Fruit fly (Drosophila melanogaster) whole organism, embryonic: Measurements from ENCODE around the gene uncNacbeta.

Source experiments
- Blimp-1 ChIP-seq: fragments of 200-800 bp; sonication (Bioruptor generic); optimal IDR thresholded peaks from 3 replicates; lab custom pipeline; 2018; ENCODE audit warnings: missing biosample characterization, missing genetic modification characterization, mild to moderate bottlenecking, moderate library complexity, missing genetic modification reagents
- CG12155 ChIP-seq: fragments of 200-800 bp; sonication (Bioruptor generic); optimal IDR thresholded peaks from 3 replicates; lab custom pipeline; 2016; ENCODE audit warnings: missing biosample characterization, missing genetic modification characterization
- CG12769 ChIP-seq: fragments of 200-800 bp; sonication (Bioruptor generic); optimal IDR thresholded peaks from 2 replicates; lab custom pipeline; 2019; ENCODE audit warnings: missing biosample characterization, mild to moderate bottlenecking, missing genetic modification characterization, moderate library complexity
- CG17361 ChIP-seq: fragments of 200-800 bp; sonication (Bioruptor generic); IDR thresholded peaks from 3 replicates; pipeline ENCODE4 v1.3.6; 2022; ENCODE audit warnings: missing biosample characterization, missing genetic modification characterization
- CG17912 ChIP-seq: fragments of 200-800 bp; sonication (Bioruptor generic); optimal IDR thresholded peaks from 2 replicates; lab custom pipeline; 2018; ENCODE audit warnings: missing biosample characterization, mild to moderate bottlenecking, missing genetic modification characterization
- CG18619 ChIP-seq: fragments of 200-800 bp; sonication (Bioruptor generic); optimal IDR thresholded peaks from 3 replicates; lab custom pipeline; 2017; ENCODE audit warnings: missing biosample characterization, mild to moderate bottlenecking, missing genetic modification characterization
- CG2889 ChIP-seq: fragments of 200-800 bp; sonication (Bioruptor generic); IDR thresholded peaks from 3 replicates; pipeline ENCODE4 v1.3.6; 2022; ENCODE audit warnings: missing biosample characterization, missing genetic modification characterization
- CG31441 ChIP-seq: fragments of 200-800 bp; sonication (Bioruptor generic); IDR thresholded peaks from 2 replicates; pipeline ENCODE4 v1.3.6; 2022; ENCODE audit warnings: missing biosample characterization, missing genetic modification characterization
- CG34422 ChIP-seq: fragments of 200-800 bp; sonication (Bioruptor generic); IDR thresholded peaks from 3 replicates; pipeline ENCODE4 v1.3.6; 2022; ENCODE audit warnings: missing biosample characterization, missing genetic modification characterization
- CG3726 ChIP-seq: fragments of 200-800 bp; sonication (Bioruptor generic); IDR thresholded peaks from 3 replicates; pipeline ENCODE4, ENCODE4 v1.3.6; 2022; ENCODE audit warnings: missing biosample characterization, missing genetic modification characterization
- CG3995 ChIP-seq: fragments of 200-800 bp; sonication (Bioruptor generic); optimal IDR thresholded peaks from 3 replicates; lab custom pipeline; 2016; ENCODE audit warnings: missing biosample characterization, missing genetic modification characterization
- CG4707 ChIP-seq: fragments of 200-800 bp; sonication (Bioruptor generic); optimal IDR thresholded peaks from 2 replicates; lab custom pipeline; 2018; ENCODE audit warnings: missing biosample characterization, mild to moderate bottlenecking, missing genetic modification characterization, moderate library complexity
- CG6272 ChIP-seq: fragments of 200-800 bp; sonication (Bioruptor generic); IDR thresholded peaks from 2 replicates; pipeline ENCODE4 v1.3.6; 2022; ENCODE audit warnings: missing biosample characterization, missing genetic modification characterization
- CG6813 ChIP-seq: fragments of 200-800 bp; sonication (Bioruptor generic); optimal IDR thresholded peaks from 2 replicates; lab custom pipeline; 2017; ENCODE audit warnings: missing biosample characterization, missing genetic modification characterization, mild to moderate bottlenecking, moderate library complexity, missing genetic modification reagents
- CG7786 ChIP-seq: fragments of 200-800 bp; sonication (Bioruptor generic); optimal IDR thresholded peaks from 2 replicates; lab custom pipeline; 2016; ENCODE audit warnings: missing biosample characterization, missing genetic modification characterization
- CG8478 ChIP-seq: fragments of >200 bp; optimal IDR thresholded peaks from 2 replicates; lab custom pipeline; 2018
- Chrac-16 ChIP-seq: fragments of 200-800 bp; sonication (Bioruptor generic); optimal IDR thresholded peaks from 3 replicates; lab custom pipeline; 2016; ENCODE audit warnings: missing biosample characterization, missing genetic modification characterization
- Deaf1 ChIP-seq: fragments of 200-800 bp; optimal IDR thresholded peaks from 3 replicates; lab custom pipeline; 2019; ENCODE audit warnings: missing biosample characterization, mild to moderate bottlenecking, missing genetic modification characterization, moderate library complexity
- Dfd ChIP-seq, 2 experiments: fragments of >200 bp; optimal IDR thresholded peaks; 2 replicates each; lab custom pipeline; 2017; ENCODE audit warnings: missing biosample characterization in 2 of 2, missing genetic modification characterization in 2 of 2
- Doc3 ChIP-seq: fragments of 200-800 bp; sonication (Bioruptor generic); IDR thresholded peaks from 3 replicates; pipeline ENCODE4 v1.3.6; 2022; ENCODE audit warnings: missing biosample characterization, missing genetic modification characterization; ENCODE audit not compliant: partially characterized antibody
- Dp ChIP-seq: fragments of 200-800 bp; sonication (Bioruptor generic); optimal IDR thresholded peaks from 2 replicates; lab custom pipeline; 2018; ENCODE audit warnings: missing biosample characterization, mild to moderate bottlenecking, missing genetic modification characterization, moderate library complexity
- E2f2 ChIP-seq: fragments of 200-800 bp; sonication (Bioruptor generic); IDR thresholded peaks from 2 replicates; pipeline ENCODE4 v1.3.6; 2022; ENCODE audit warnings: missing biosample characterization, missing genetic modification characterization
- Gug ChIP-seq: fragments of 200-800 bp; sonication (Bioruptor generic); IDR thresholded peaks from 4 replicates; pipeline ENCODE4 v1.3.6; 2022; ENCODE audit warnings: missing biosample characterization, missing genetic modification characterization
- HLH3B ChIP-seq: fragments of 200-800 bp; sonication (Bioruptor generic); IDR thresholded peaks from 2 replicates; pipeline ENCODE4 v1.3.6; 2022; ENCODE audit warnings: missing biosample characterization, missing genetic modification characterization
- Mad ChIP-seq: fragments of 200-800 bp; sonication (Bioruptor generic); optimal IDR thresholded peaks from 2 replicates; lab custom pipeline; 2016; ENCODE audit warnings: missing biosample characterization, missing genetic modification characterization
- Meics ChIP-seq: fragments of 200-800 bp; sonication (Bioruptor generic); optimal IDR thresholded peaks from 2 replicates; lab custom pipeline; 2017; ENCODE audit warnings: missing biosample characterization, mild to moderate bottlenecking, missing genetic modification characterization
- NC2α ChIP-seq: fragments of 200-800 bp; sonication (Bioruptor generic); optimal IDR thresholded peaks from 2 replicates; lab custom pipeline; 2016; ENCODE audit warnings: missing biosample characterization, missing genetic modification characterization
- Oaz ChIP-seq: fragments of 200-800 bp; sonication (Bioruptor generic); IDR thresholded peaks from 2 replicates; pipeline ENCODE4 v1.3.6; 2022; ENCODE audit warnings: missing biosample characterization, missing genetic modification characterization
- Poxn ChIP-seq: fragments of 200-800 bp; sonication (Bioruptor generic); IDR thresholded peaks from 2 replicates; pipeline ENCODE4 v1.3.6; 2022; ENCODE audit warnings: missing biosample characterization, missing genetic modification characterization
- bigmax ChIP-seq: fragments of 200-800 bp; sonication (Bioruptor generic); optimal IDR thresholded peaks from 2 replicates; lab custom pipeline; 2018; ENCODE audit warnings: missing biosample characterization, mild to moderate bottlenecking, missing genetic modification characterization
- bowl ChIP-seq: fragments of 200-800 bp; sonication (Bioruptor generic); IDR thresholded peaks from 2 replicates; pipeline ENCODE4 v1.3.6; 2022; ENCODE audit warnings: missing biosample characterization, missing genetic modification characterization
- crp ChIP-seq, 2 experiments: fragments of 200-800 bp; sonication (Bioruptor generic); optimal IDR thresholded peaks; 2 replicates in 1 of 2; 3 replicates in 1 of 2; lab custom pipeline; 2017; ENCODE audit warnings: missing biosample characterization in 2 of 2, missing genetic modification characterization in 2 of 2, mild to moderate bottlenecking in 1 of 2, moderate library complexity in 1 of 2
- en ChIP-seq: fragments of 200-800 bp; sonication (Bioruptor generic); optimal IDR thresholded peaks from 2 replicates; lab custom pipeline; 2016; ENCODE audit warnings: missing biosample characterization, missing genetic modification characterization
- esg ChIP-seq: fragments of 200-800 bp; sonication (Bioruptor generic); conservative IDR thresholded peaks from 2 replicates; pipeline ENCODE4 v1.3.6; 2022; ENCODE audit warnings: missing biosample characterization, missing genetic modification characterization
- eve ChIP-seq, 2 experiments: fragments of >200 bp; optimal IDR thresholded peaks; 2 replicates each; lab custom pipeline; 2017; ENCODE audit warnings: missing biosample characterization in 2 of 2, missing genetic modification characterization in 2 of 2
- eyg ChIP-seq: fragments of 200-800 bp; sonication (Bioruptor generic); optimal IDR thresholded peaks from 3 replicates; lab custom pipeline; 2016; ENCODE audit warnings: missing biosample characterization, missing genetic modification characterization
- gce ChIP-seq: fragments of 200-800 bp; sonication (Bioruptor generic); IDR thresholded peaks from 3 replicates; pipeline ENCODE4 v1.3.6; 2022; ENCODE audit warnings: missing biosample characterization, missing genetic modification characterization
- grau ChIP-seq: fragments of 200-800 bp; optimal IDR thresholded peaks from 3 replicates; lab custom pipeline; 2019; ENCODE audit warnings: missing biosample characterization, mild to moderate bottlenecking, missing genetic modification characterization, moderate library complexity
- hth ChIP-seq: fragments of >200 bp; optimal IDR thresholded peaks from 2 replicates; lab custom pipeline; 2017; ENCODE audit warnings: inconsistent platforms
- insv ChIP-seq, 2 experiments: fragments of 200-800 bp; sonication (Bioruptor generic); optimal IDR thresholded peaks; 3 replicates each; lab custom pipeline; 2016 to 2018; ENCODE audit warnings: missing biosample characterization in 2 of 2, missing genetic modification characterization in 2 of 2
- knrl ChIP-seq: fragments of 200-800 bp; sonication (Bioruptor generic); IDR thresholded peaks from 3 replicates; pipeline ENCODE4 v1.3.6; 2022; ENCODE audit warnings: missing biosample characterization, missing genetic modification characterization; ENCODE audit not compliant: partially characterized antibody
- lilli ChIP-seq: fragments of 200-800 bp; sonication (Bioruptor generic); optimal IDR thresholded peaks from 3 replicates; lab custom pipeline; 2016; ENCODE audit warnings: missing biosample characterization, missing genetic modification characterization
- maf-S ChIP-seq: fragments of 200-800 bp; sonication (Bioruptor generic); optimal IDR thresholded peaks from 2 replicates; lab custom pipeline; 2016; ENCODE audit warnings: missing biosample characterization, missing genetic modification characterization
- mam ChIP-seq: fragments of 200-800 bp; sonication (Bioruptor generic); optimal IDR thresholded peaks from 3 replicates; lab custom pipeline; 2016; ENCODE audit warnings: missing biosample characterization, missing genetic modification characterization
- pfk ChIP-seq: fragments of 200-800 bp; sonication (Bioruptor generic); optimal IDR thresholded peaks from 2 replicates; lab custom pipeline; 2018; ENCODE audit warnings: missing biosample characterization, mild to moderate bottlenecking, missing genetic modification characterization, moderate library complexity
- repo ChIP-seq: fragments of 200-800 bp; sonication (Bioruptor generic); optimal IDR thresholded peaks from 2 replicates; lab custom pipeline; 2016; ENCODE audit warnings: missing biosample characterization, missing genetic modification characterization
- salm ChIP-seq: fragments of 200-800 bp; sonication (Bioruptor generic); optimal IDR thresholded peaks from 2 replicates; lab custom pipeline; 2018; ENCODE audit warnings: missing biosample characterization, mild to moderate bottlenecking, missing genetic modification characterization
- sd ChIP-seq: fragments of 200-800 bp; sonication (Bioruptor generic); optimal IDR thresholded peaks from 3 replicates; lab custom pipeline; 2018; ENCODE audit warnings: missing biosample characterization, mild to moderate bottlenecking, missing genetic modification characterization, moderate library complexity
- sens ChIP-seq: fragments of 200-800 bp; sonication (Bioruptor generic); peaks from one replicate; lab custom pipeline; 2016; ENCODE audit warnings: missing biosample characterization, missing genetic modification characterization
- slp2 ChIP-seq: fragments of 200-800 bp; sonication (Bioruptor generic); optimal IDR thresholded peaks from 2 replicates; lab custom pipeline; 2016; ENCODE audit warnings: missing biosample characterization, missing genetic modification characterization
- trem ChIP-seq: fragments of 200-800 bp; optimal IDR thresholded peaks from 3 replicates; lab custom pipeline; 2019; ENCODE audit warnings: missing biosample characterization, mild to moderate bottlenecking, missing genetic modification characterization, moderate library complexity
- zen2 ChIP-seq: fragments of 200-800 bp; sonication (Bioruptor generic); IDR thresholded peaks from 3 replicates; pipeline ENCODE4 v1.3.6; 2022; ENCODE audit warnings: missing biosample characterization, missing genetic modification characterization; ENCODE audit not compliant: partially characterized antibody

Gene uncNacbeta

DNA sequence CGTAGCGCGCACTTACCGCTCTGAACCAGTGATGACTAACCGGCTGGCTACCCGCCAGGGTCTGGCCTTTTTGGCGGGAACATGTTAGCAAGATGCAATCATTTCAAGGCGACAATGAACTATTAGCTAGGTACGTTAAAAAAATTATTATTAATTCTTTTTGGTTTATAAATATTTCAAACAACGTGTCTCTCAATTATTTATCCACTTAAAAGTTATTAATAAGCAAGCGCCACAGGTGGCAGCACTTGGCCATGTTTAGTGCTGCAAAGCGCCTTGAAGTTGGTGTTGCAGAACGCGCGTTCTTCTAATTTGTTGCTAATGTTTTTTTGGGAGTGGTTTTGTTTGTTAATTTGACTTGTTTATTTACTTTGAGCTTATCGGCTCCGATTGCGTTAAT, 10.6 kb upstream of the uncNacbeta start, which contains the start of the genes Ipk2 and cold (continued):
- TF ChIP-seq Dp (GFP tag; lab: Kevin White, UChicago), result peak; percentile 63
- peak; percentile 89 for TF ChIP-seq mam (GFP tag; lab: Kevin White, UChicago)
- TF ChIP-seq Deaf1 (tag; lab: Kevin White, UChicago), result no peak
- no peak for TF ChIP-seq hth (lab: Kevin White, UChicago)
- no peak for TF ChIP-seq sd (tag; lab: Kevin White, UChicago)
- peak; percentile 87 for TF ChIP-seq CG17361 (GFP tag; lab: Robert Waterston, UW)
- TF ChIP-seq CG17912, result no peak
- TF ChIP-seq en, result no peak
- peak; percentile 86 for TF ChIP-seq CG12155 (GFP tag; lab: Kevin White, UChicago)
- peak; percentile 49 for TF ChIP-seq esg (GFP tag; lab: Robert Waterston, UW)
- no peak for TF ChIP-seq CG2889 (GFP tag; lab: Robert Waterston, UW)
- TF ChIP-seq Doc3, result no peak
- 0 out of 2 replicates have a peak, but pooled peaks have one; percentile 30 for TF ChIP-seq Poxn
- TF ChIP-seq gce (GFP tag; lab: Robert Waterston, UW), result no peak
- peak; percentile 83 for TF ChIP-seq grau
- peak in 1 of 2 experiments; percentile 40 for TF ChIP-seq insv (GFP tag; optimal IDR thresholded peaks at IDR 0.05; lab: Kevin White, UChicago)
- peak; percentile 70 for TF ChIP-seq Gug (GFP tag; lab: Robert Waterston, UW)
- TF ChIP-seq crp (GFP tag; optimal IDR thresholded peaks at IDR 0.05; lab: Kevin White, UChicago), result peak in 1 of 2 experiments; percentile 54
- TF ChIP-seq NC2α (GFP tag; lab: Kevin White, UChicago), result peak; percentile 42
- peak; percentile 78 for TF ChIP-seq Chrac-16 (GFP tag; lab: Kevin White, UChicago)
- peak; percentile 51; the same call in 2 of the 3 replicates for TF ChIP-seq CG34422 (GFP tag; lab: Robert Waterston, UW)
- TF ChIP-seq CG18619 (GFP tag; lab: Kevin White, UChicago), result peak; percentile 85
- no peak for TF ChIP-seq Oaz
- peak; percentile 93 for TF ChIP-seq lilli (GFP tag; lab: Kevin White, UChicago)
- peak; percentile 76 for TF ChIP-seq eyg (GFP tag; lab: Kevin White, UChicago)
- peak; percentile 83 for TF ChIP-seq Meics (GFP tag; lab: Kevin White, UChicago)
- TF ChIP-seq slp2 (GFP tag; lab: Kevin White, UChicago), result peak; percentile 53
- peak; percentile 59 for TF ChIP-seq CG3995 (GFP tag; lab: Kevin White, UChicago)
- peak; percentile 78 for TF ChIP-seq E2f2 (GFP tag; lab: Robert Waterston, UW)
- peak; percentile 93 for TF ChIP-seq trem
- TF ChIP-seq knrl (GFP tag; lab: Robert Waterston, UW), result peak; percentile 41; the same call in 1 of the 3 replicates
- TF ChIP-seq CG8478 (lab: Kevin White, UChicago), result no peak
- TF ChIP-seq maf-S (GFP tag; lab: Kevin White, UChicago), result peak; percentile 73
- TF ChIP-seq repo (GFP tag; lab: Kevin White, UChicago), result peak; percentile 31
- peak; percentile 82 for TF ChIP-seq Mad (GFP tag; lab: Kevin White, UChicago)
- no peak; the same call in 1 of the 2 replicates for TF ChIP-seq CG31441
- TF ChIP-seq zen2 (GFP tag; lab: Robert Waterston, UW), result no peak
- peak; percentile 77 for TF ChIP-seq CG7786
- TF ChIP-seq CG6272 (GFP tag; lab: Robert Waterston, UW), result peak; percentile 81
- TF ChIP-seq CG3726, result peak; percentile 33; the same call in 1 of the 3 replicates
- peak; percentile 5 for TF ChIP-seq CG6813
- TF ChIP-seq pfk, result no peak
- no peak for TF ChIP-seq bowl (GFP tag; lab: Robert Waterston, UW)
- no peak for TF ChIP-seq Blimp-1 (GFP tag; lab: Kevin White, UChicago)
- TF ChIP-seq CG12769, result no peak
- TF ChIP-seq Dfd (GFP tag; optimal IDR thresholded peaks at IDR 0.05; lab: Kevin White, UChicago), result no peak
- TF ChIP-seq sens (GFP tag; lab: Kevin White, UChicago), result peak; percentile 96
- no peak for TF ChIP-seq bigmax (GFP tag; lab: Kevin White, UChicago)
- TF ChIP-seq CG4707 (GFP tag; lab: Kevin White, UChicago), result peak; percentile 11
- peak; percentile 21 for TF ChIP-seq salm (tag; lab: Kevin White, UChicago)
- no peak for TF ChIP-seq eve (GFP tag; optimal IDR thresholded peaks at IDR 0.05; lab: Kevin White, UChicago)
- TF ChIP-seq HLH3B, result peak; percentile 54; the same call in 1 of the 2 replicates
